Worm (Caenorhabditis elegans): ENCODE results near the gene Y51A2A.6.

Y51A2A.6 gene

ce11 chrV:18324525-18324924 lies 22.0 kb downstream of the Y51A2A.6 start (continued):
- TF ChIP-seq nhr-43 (tag; optimal IDR thresholded peaks at IDR 0.05; ENCODE audit: poor library complexity, severe bottlenecking) (no peak), lin-15B (tag; optimal IDR thresholded peaks at IDR 0.05) (no peak), ztf-4 (tag; optimal IDR thresholded peaks at IDR 0.05) (no peak), lsy-12 (tag; optimal IDR thresholded peaks at IDR 0.05) (no peak), sea-2 (GFP tag; optimal IDR thresholded peaks at IDR 0.05) (no peak), elt-2 (tag; optimal IDR thresholded peaks at IDR 0.05) (peak; percentile 73)

- TF ChIP-seq fkh-10 (GFP tag; optimal IDR thresholded peaks at IDR 0.05) (no peak), hmg-11 (tag; optimal IDR thresholded peaks at IDR 0.05) (no peak), nhr-11 (tag; optimal IDR thresholded peaks at IDR 0.05) (no peak), fos-1 (tag; optimal IDR thresholded peaks at IDR 0.05) (no peak)
These were observed 28.6 kb downstream of the Y51A2A.6 start, which contains the start of gene B0462.4 for ce11 chrV:18331086-18331485. Gene B0462.4, minus strand, starts transcription at chrV:18331186.

DNA sequence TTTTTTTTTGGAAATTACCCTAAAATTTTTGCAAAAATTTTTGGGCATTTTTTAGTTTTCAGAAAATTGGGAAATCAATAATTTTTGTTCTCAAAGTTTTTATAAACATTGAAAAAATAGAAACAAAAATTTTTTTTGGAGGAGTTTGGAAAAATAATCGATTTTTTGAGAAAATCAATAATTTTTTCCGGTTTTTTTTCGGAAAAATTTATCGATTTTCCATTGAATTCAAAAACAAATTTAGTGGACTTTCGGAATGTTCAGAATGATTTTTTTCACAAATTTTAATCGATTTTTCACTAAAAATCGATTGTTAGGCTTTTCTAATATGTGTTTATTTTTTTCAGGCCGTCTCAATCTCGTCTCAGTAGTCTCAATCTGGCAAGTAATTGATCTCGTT lies 35.1 kb downstream of the Y51A2A.6 start:
- TF ChIP-seq egl-27 (tag; optimal IDR thresholded peaks at IDR 0.05) (no peak), pha-4 (tag; optimal IDR thresholded peaks at IDR 0.05) (no peak), snpc-4 (tag; optimal IDR thresholded peaks at IDR 0.05) (no peak), ztf-4 (tag; optimal IDR thresholded peaks at IDR 0.05) (no peak), ceh-28 (tag; optimal IDR thresholded peaks at IDR 0.05) (peak; percentile 57)

ce11 chrV:18339807-18340206 lies 37.3 kb downstream of the Y51A2A.6 start, which contains the start of gene C08E8.10:
Gene C08E8.10, minus strand, starts transcription at chrV:18339907.
- no peak for TF ChIP-seq elt-3 (tag; optimal IDR thresholded peaks at IDR 0.05)
- no peak for TF ChIP-seq nhr-12 (tag; optimal IDR thresholded peaks at IDR 0.05)
- no peak for TF ChIP-seq ceh-16 (tag; optimal IDR thresholded peaks at IDR 0.05)
- no peak for TF ChIP-seq nhr-11 (tag; optimal IDR thresholded peaks at IDR 0.05)
- no peak for TF ChIP-seq snpc-4 (tag; optimal IDR thresholded peaks at IDR 0.05)
- no peak for TF ChIP-seq zag-1 (tag; optimal IDR thresholded peaks at IDR 0.05)
- TF ChIP-seq nfya-1 (tag; optimal IDR thresholded peaks at IDR 0.05; ENCODE audit: insufficient read depth) = no peak
- TF ChIP-seq egl-27 (tag; optimal IDR thresholded peaks at IDR 0.05) = no peak
- TF ChIP-seq nhr-43 (tag; optimal IDR thresholded peaks at IDR 0.05; ENCODE audit: poor library complexity, severe bottlenecking) = no peak
- TF ChIP-seq nhr-28 (tag; optimal IDR thresholded peaks at IDR 0.05) = no peak
- TF ChIP-seq nhr-77 (tag; optimal IDR thresholded peaks at IDR 0.05) = no peak
- TF ChIP-seq pqm-1 (tag; optimal IDR thresholded peaks at IDR 0.05) = no peak
- TF ChIP-seq hmg-11 (tag; optimal IDR thresholded peaks at IDR 0.05) = no peak
- TF ChIP-seq mml-1 (tag; optimal IDR thresholded peaks at IDR 0.05) = no peak
- TF ChIP-seq pha-4 (tag; optimal IDR thresholded peaks at IDR 0.05) = no peak
- TF ChIP-seq ceh-28 (tag; optimal IDR thresholded peaks at IDR 0.05) = no peak
- no peak for TF ChIP-seq nhr-237 (tag; optimal IDR thresholded peaks at IDR 0.05)
- TF ChIP-seq mdl-1 (tag; optimal IDR thresholded peaks at IDR 0.05) = no peak
- no peak for TF ChIP-seq R02D3.7 (tag; optimal IDR thresholded peaks at IDR 0.05)
- TF ChIP-seq nhr-25 (tag; optimal IDR thresholded peaks at IDR 0.05) = no peak

DNA sequence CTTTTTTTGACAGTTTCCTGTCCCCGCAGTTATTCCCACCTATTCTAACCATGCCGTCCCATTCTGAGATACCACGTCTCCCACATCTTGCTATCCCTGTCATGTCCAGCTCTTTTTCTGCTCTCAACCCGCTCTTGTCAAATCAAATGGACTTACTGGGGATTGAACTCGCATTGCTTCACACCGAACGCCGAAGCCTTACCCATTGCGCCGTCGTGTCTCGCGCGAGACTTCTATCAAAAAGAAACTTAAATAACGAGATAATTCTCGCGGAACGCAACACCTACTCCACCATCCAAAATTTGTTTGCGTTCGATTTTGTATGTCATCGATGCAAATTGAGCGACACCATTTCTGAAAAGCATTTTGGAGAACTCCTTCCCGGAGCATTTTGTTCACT lies 41.7 kb downstream of the Y51A2A.6 start:
- no peak for TF ChIP-seq unc-39 (tag; optimal IDR thresholded peaks at IDR 0.05)
- no peak for TF ChIP-seq nhr-237 (tag; optimal IDR thresholded peaks at IDR 0.05)
- no peak for TF ChIP-seq elt-3 (tag; optimal IDR thresholded peaks at IDR 0.05)

- TF ChIP-seq pha-4 (tag; optimal IDR thresholded peaks at IDR 0.05) (peak; percentile 55), pqm-1 (tag; optimal IDR thresholded peaks at IDR 0.05) (peak; percentile 100), nhr-23 (tag; optimal IDR thresholded peaks at IDR 0.05) (peak; percentile 57), ceh-28 (tag; optimal IDR thresholded peaks at IDR 0.05) (peak; percentile 44), snpc-4 (tag; optimal IDR thresholded peaks at IDR 0.05) (no peak), nhr-43 (tag; optimal IDR thresholded peaks at IDR 0.05; ENCODE audit: poor library complexity, severe bottlenecking) (peak; percentile 75), daf-12 (tag; optimal IDR thresholded peaks at IDR 0.05) (no peak), jun-1 (tag; optimal IDR thresholded peaks at IDR 0.05) (peak; percentile 98), elt-1 (tag; optimal IDR thresholded peaks at IDR 0.05) (no peak), aly-2 (tag; optimal IDR thresholded peaks at IDR 0.05) (no peak), elt-3 (tag; optimal IDR thresholded peaks at IDR 0.05) (peak; percentile 68 to 96 (median 94)), skn-1 (tag; optimal IDR thresholded peaks at IDR 0.05) (peak; percentile 34), lin-15B (tag; optimal IDR thresholded peaks at IDR 0.05) (no peak), egl-27 (tag; optimal IDR thresholded peaks at IDR 0.05) (peak; percentile 88), tbx-2 (tag; optimal IDR thresholded peaks at IDR 0.05) (no peak), fos-1 (tag; optimal IDR thresholded peaks at IDR 0.05) (peak; percentile 81), elt-2 (tag; optimal IDR thresholded peaks at IDR 0.05) (peak; percentile 100), ztf-4 (tag; optimal IDR thresholded peaks at IDR 0.05) (no peak)
These were observed 43.6 kb downstream of the Y51A2A.6 start for ce11 chrV:18346080-18346479.

Data from whole organism, L3 larva.